Worm (Caenorhabditis elegans): ENCODE results near the gene dlc-3.

The dlc-3 gene

ce11 chrIV:16483273-16484204 is 51.5 kb downstream of the dlc-3 start:
- TF ChIP-seq Y53G8AR.9 (GFP tag; conservative IDR thresholded peaks at IDR 0.05), result no peak
- no peak for TF ChIP-seq snpc-4 (GFP tag; optimal IDR thresholded peaks at IDR 0.05)
- peak in 1 of 4 experiments; percentile 73 for TF ChIP-seq snpc-4 (tag; optimal IDR thresholded peaks at IDR 0.05)
- no peak for TF ChIP-seq lir-1 (GFP tag; conservative IDR thresholded peaks at IDR 0.05)
- no peak for TF ChIP-seq F57C9.4 (tag; optimal IDR thresholded peaks at IDR 0.05)
- TF ChIP-seq attf-6 (GFP tag; IDR thresholded peaks at IDR 0.05), result peak; percentile 55; the same call in 1 of the 2 replicates
- no peak for TF ChIP-seq F23B12.7 (tag; optimal IDR thresholded peaks at IDR 0.05; ENCODE audit: insufficient read depth)
- TF ChIP-seq lsy-27 (tag; optimal IDR thresholded peaks at IDR 0.05; ENCODE audit: borderline replicate concordance, insufficient read depth), result no peak
- TF ChIP-seq Y56A3A.18 (GFP tag; IDR thresholded peaks at IDR 0.05), result 0 out of 2 replicates have a peak, but pooled peaks have one; percentile 20
- peak; percentile 3 for TF ChIP-seq tbp1 (GFP tag; optimal IDR thresholded peaks at IDR 0.05)
